Fruit fly (Drosophila melanogaster) whole organism, adult: ENCODE data around the gene CG14131.

Experiments used
- CG11617 ChIP-seq: fragments of 200-800 bp; sonication (Bioruptor generic); optimal IDR thresholded peaks from 2 replicates; lab custom pipeline; 2017; ENCODE audit warnings: mild to moderate bottlenecking, missing biosample characterization, missing genetic modification reagents, missing genetic modification characterization
- CG14711 ChIP-seq: fragments of 200-800 bp; sonication (Bioruptor generic); optimal IDR thresholded peaks from 2 replicates; lab custom pipeline; 2018; ENCODE audit warnings: missing biosample characterization, mild to moderate bottlenecking, missing genetic modification characterization, moderate library complexity
- CG5204 ChIP-seq: fragments of 200-800 bp; sonication (Bioruptor generic); optimal IDR thresholded peaks from 2 replicates; lab custom pipeline; 2016; ENCODE audit warnings: missing biosample characterization, missing genetic modification characterization
- CG7101 ChIP-seq: fragments of 200-800 bp; sonication (Bioruptor generic); optimal IDR thresholded peaks from 2 replicates; lab custom pipeline; 2018; ENCODE audit warnings: missing biosample characterization, mild to moderate bottlenecking, missing genetic modification characterization, moderate library complexity
- Crg-1 ChIP-seq: fragments of 200-800 bp; sonication (Bioruptor generic); optimal IDR thresholded peaks from 2 replicates; lab custom pipeline; 2016; ENCODE audit warnings: missing biosample characterization, missing genetic modification characterization
- cic ChIP-seq: fragments of 200-800 bp; sonication (Bioruptor generic); optimal IDR thresholded peaks from 2 replicates; lab custom pipeline; 2017; ENCODE audit warnings: missing biosample characterization, mild to moderate bottlenecking, missing genetic modification characterization, moderate library complexity
- kay ChIP-seq: fragments of 200-800 bp; sonication (Bioruptor generic); peaks from one replicate; lab custom pipeline; 2016; ENCODE audit warnings: missing biosample characterization, missing genetic modification characterization, borderline replicate concordance
- ovo ChIP-seq: fragments of 200-800 bp; sonication (Bioruptor generic); optimal IDR thresholded peaks from 2 replicates; lab custom pipeline; 2016; ENCODE audit warnings: missing biosample characterization, missing genetic modification characterization
- tj ChIP-seq: fragments of 200-800 bp; sonication (Bioruptor generic); optimal IDR thresholded peaks from 3 replicates; lab custom pipeline; 2017; ENCODE audit warnings: missing biosample characterization, mild to moderate bottlenecking, missing genetic modification characterization, moderate library complexity
- toe ChIP-seq: fragments of 200-800 bp; sonication (Bioruptor generic); optimal IDR thresholded peaks from 2 replicates; lab custom pipeline; 2016; ENCODE audit warnings: missing biosample characterization, missing genetic modification characterization

DNA sequence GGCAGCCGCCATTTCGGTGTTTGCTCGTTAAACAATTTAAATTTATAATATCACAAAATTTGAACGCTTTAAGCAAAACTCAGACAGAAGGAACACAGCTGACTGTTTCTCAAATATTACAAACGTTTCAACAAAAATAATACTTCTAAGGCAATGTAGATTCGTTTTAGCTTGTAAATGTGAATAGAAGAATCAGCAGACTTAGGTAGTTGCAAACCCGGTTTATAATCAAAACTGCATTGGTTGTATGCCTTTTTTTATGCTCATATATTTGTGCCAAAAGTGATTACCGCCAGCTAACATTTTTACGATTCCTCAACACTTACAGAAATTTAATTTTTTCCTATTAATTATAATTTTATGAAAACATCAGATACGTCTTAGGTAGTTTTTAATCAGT lies 2.5 kb upstream of the CG14131 start, which contains the start of gene Tim13:
- no peak for TF ChIP-seq Crg-1
- TF ChIP-seq CG11617 (GFP tag; lab: Kevin White, UChicago) = no peak
- TF ChIP-seq ovo (GFP tag; lab: Kevin White, UChicago) = no peak
- TF ChIP-seq CG14711 (tag; lab: Kevin White, UChicago) = no peak
- TF ChIP-seq tj (GFP tag; lab: Kevin White, UChicago) = no peak
- TF ChIP-seq CG7101 (tag; lab: Kevin White, UChicago) = no peak
- no peak for TF ChIP-seq cic (GFP tag; lab: Kevin White, UChicago)
- TF ChIP-seq kay (GFP tag; lab: Kevin White, UChicago) = no peak
- no peak for TF ChIP-seq CG5204
- no peak for TF ChIP-seq toe (GFP tag; lab: Kevin White, UChicago)
